Fruit fly (Drosophila melanogaster): ENCODE results near the gene TTLL3A.

Gene TTLL3A

DNA sequence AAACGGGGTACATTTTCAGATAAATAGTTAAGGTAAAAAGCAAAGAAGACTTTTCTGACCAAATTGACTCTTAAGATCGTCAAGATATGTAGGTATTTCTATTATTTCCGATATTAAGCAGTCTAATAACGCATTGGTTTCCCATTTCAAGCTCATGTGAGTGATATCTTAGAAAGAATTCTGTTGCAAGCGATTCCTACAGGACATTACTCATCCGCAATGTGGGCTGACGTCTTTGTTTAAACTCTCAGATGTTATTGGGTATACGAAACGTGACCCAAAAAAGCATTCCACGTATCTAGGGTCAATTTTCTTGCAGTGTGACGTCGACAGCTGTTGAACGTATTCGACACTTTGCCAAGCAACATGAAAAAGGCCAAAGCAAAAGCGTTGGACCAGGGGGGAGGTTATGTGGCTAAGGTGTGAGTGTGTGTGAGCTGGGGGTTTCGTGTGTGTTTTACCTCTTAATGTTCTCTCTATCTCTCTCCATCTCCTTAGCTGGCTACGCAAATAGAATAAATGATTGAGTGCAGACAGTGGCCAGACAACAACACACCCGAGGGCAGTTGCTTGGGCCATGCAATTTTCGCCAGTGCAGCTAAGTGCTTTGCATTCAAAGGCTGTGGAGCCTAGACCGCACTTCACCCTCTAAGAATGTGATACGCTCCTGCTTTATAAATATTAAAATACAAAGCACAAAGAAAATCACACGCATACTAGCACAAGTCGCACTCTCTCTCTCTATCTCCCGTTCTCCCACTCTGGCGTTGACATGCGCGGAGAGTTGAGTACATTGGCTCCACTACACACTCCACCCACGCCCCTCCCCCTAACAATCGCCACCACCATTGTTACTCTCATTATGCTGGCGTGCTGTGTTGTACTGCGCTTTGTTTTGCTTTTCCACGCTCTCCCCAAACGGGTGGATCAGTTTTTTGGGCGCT is 47.3 kb upstream of the TTLL3A start (continued):
- TF ChIP-seq Optix (GFP tag; IDR thresholded peaks at IDR 0.05) (peak; percentile 79), CG14965 (GFP tag; optimal IDR thresholded peaks at IDR 0.05; ENCODE audit: borderline replicate concordance) (peak; percentile 76), az2 (GFP tag; optimal IDR thresholded peaks at IDR 0.05) (peak; percentile 96), dati (GFP tag; IDR thresholded peaks at IDR 0.05) (peak; percentile 64), zen2 (GFP tag; IDR thresholded peaks at IDR 0.05; ENCODE audit: partially characterized antibody) (peak; percentile 4; the same call in 2 of the 3 replicates), luna (GFP tag; optimal IDR thresholded peaks at IDR 0.05) (peak; percentile 94), CG15514 (GFP tag; optimal IDR thresholded peaks at IDR 0.05) (peak; percentile 81), CG2199 (GFP tag; IDR thresholded peaks at IDR 0.05) (peak; percentile 45; the same call in 1 of the 3 replicates), Hr78 (GFP tag; optimal IDR thresholded peaks at IDR 0.05) (peak in 1 of 2 experiments; percentile 96), CG34224 (GFP tag; IDR thresholded peaks at IDR 0.05; ENCODE audit: partially characterized antibody) (peak; percentile 64; the same call in 1 of the 3 replicates), CG10565 (GFP tag; optimal IDR thresholded peaks at IDR 0.05) (peak; percentile 85), CG17612 (GFP tag; IDR thresholded peaks at IDR 0.05) (peak; percentile 77), CG34376 (GFP tag; optimal IDR thresholded peaks at IDR 0.05) (peak; percentile 92), CG12744 (GFP tag; optimal IDR thresholded peaks at IDR 0.05) (peak; percentile 95), CTCF (GFP tag; optimal IDR thresholded peaks at IDR 0.05) (peak; percentile 58), Lhr (GFP tag; optimal IDR thresholded peaks at IDR 0.05) (peak; percentile 82), seq (GFP tag; IDR thresholded peaks at IDR 0.05) (peak; percentile 89), CG11398 (GFP tag; optimal IDR thresholded peaks at IDR 0.05) (peak; percentile 96), CG15601 (tag; optimal IDR thresholded peaks at IDR 0.05) (peak; percentile 92), CG2889 (GFP tag; IDR thresholded peaks at IDR 0.05) (peak; percentile 82), CG17361 (GFP tag; IDR thresholded peaks at IDR 0.05) (peak; percentile 99), ash1 (GFP tag; optimal IDR thresholded peaks at IDR 0.05) (no peak), CG30431 (GFP tag; optimal IDR thresholded peaks at IDR 0.05) (peak; percentile 93), Adf1 (GFP tag; IDR thresholded peaks at IDR 0.05) (peak; percentile 77), NC2α (GFP tag; optimal IDR thresholded peaks at IDR 0.05) (peak; percentile 86), trh (GFP tag; optimal IDR thresholded peaks at IDR 0.05) (peak; percentile 88), Nf-YB (GFP tag; optimal IDR thresholded peaks at IDR 0.05) (peak; percentile 84), Hsf (GFP tag; optimal IDR thresholded peaks at IDR 0.05) (peak; percentile 97), CG30020 (tag; optimal IDR thresholded peaks at IDR 0.05) (peak; percentile 86), CG6791 (GFP tag; IDR thresholded peaks at IDR 0.05; ENCODE audit: partially characterized antibody) (peak; percentile 45; the same call in 1 of the 3 replicates), Gsc (GFP tag; IDR thresholded peaks at IDR 0.05) (peak; percentile 50), Dfd (GFP tag; optimal IDR thresholded peaks at IDR 0.05) (peak in 1 of 2 experiments; percentile 11), mam (GFP tag; optimal IDR thresholded peaks at IDR 0.05) (peak; percentile 96), CG16863 (GFP tag; optimal IDR thresholded peaks at IDR 0.05) (peak; percentile 97), CG16779 (GFP tag; IDR thresholded peaks at IDR 0.05) (peak; percentile 61), Jarid2 (GFP tag; optimal IDR thresholded peaks at IDR 0.05) (peak; percentile 5), peb (GFP tag; IDR thresholded peaks at IDR 0.05) (peak; percentile 67), CG15696 (tag; optimal IDR thresholded peaks at IDR 0.05) (peak; percentile 69), caup (GFP tag; optimal IDR thresholded peaks at IDR 0.05; ENCODE audit: severe bottlenecking) (peak; percentile 91), CG4854 (GFP tag; optimal IDR thresholded peaks at IDR 0.05) (peak; percentile 92), mirr (GFP tag; optimal IDR thresholded peaks at IDR 0.05) (peak; percentile 68), CG3838 (GFP tag; optimal IDR thresholded peaks at IDR 0.05) (peak; percentile 85), Max (GFP tag; optimal IDR thresholded peaks at IDR 0.05) (peak; percentile 93), Hr3 (GFP tag; optimal IDR thresholded peaks at IDR 0.05) (peak; percentile 97), CG17328 (GFP tag; IDR thresholded peaks at IDR 0.05) (peak; percentile 52), GATAe (GFP tag; conservative IDR thresholded peaks at IDR 0.05) (peak; percentile 81), wek (GFP tag; optimal IDR thresholded peaks at IDR 0.05) (peak; percentile 36), chif (GFP tag; optimal IDR thresholded peaks at IDR 0.05) (peak; percentile 92 to 96)
